Worm (Caenorhabditis elegans) whole organism, L2 larva: ENCODE results near the gene ncx-5.
A peak's percentile ranks its signal among the peaks of the same experiment; 100 is the strongest.

Experiments
- C34F6.9 ChIP-seq: fragments of 150-350 bp; optimal IDR thresholded peaks from 2 replicates; lab custom pipeline; 2014; ENCODE audit warnings: missing biosample characterization, missing genetic modification characterization
- F13H6.1 ChIP-seq: sonication (generic microtip); optimal IDR thresholded peaks from 2 replicates; lab custom pipeline; 2016; ENCODE audit warnings: missing genetic modification characterization, missing compliant biosample characterization
- R02D3.7 ChIP-seq: fragments of 150-350 bp; optimal IDR thresholded peaks from 2 replicates; lab custom pipeline; 2014; ENCODE audit warnings: missing biosample characterization, missing genetic modification characterization
- Y55F3AM.14 ChIP-seq: fragments of 200-800 bp; sonication (Bioruptor generic); optimal IDR thresholded peaks from 2 replicates; lab custom pipeline; 2018; ENCODE audit warnings: mild to moderate bottlenecking, missing genetic modification characterization, missing compliant biosample characterization
- ZK546.5 ChIP-seq: sonication (generic microtip); optimal IDR thresholded peaks from 2 replicates; lab custom pipeline; 2017; ENCODE audit warnings: missing biosample characterization, missing genetic modification characterization
- alr-1 ChIP-seq: fragments of 150-350 bp; optimal IDR thresholded peaks from 2 replicates; lab custom pipeline; 2014; ENCODE audit warnings: missing biosample characterization, missing genetic modification characterization
- aly-2 ChIP-seq: fragments of 150-350 bp; optimal IDR thresholded peaks from 2 replicates; lab custom pipeline; 2014; ENCODE audit warnings: missing biosample characterization, missing genetic modification characterization
- ama-1 ChIP-seq: fragments of 150-350 bp; optimal IDR thresholded peaks from 2 replicates; lab custom pipeline; 2018; ENCODE audit warnings: inconsistent platforms
- blmp-1 ChIP-seq: sonication (generic microtip); optimal IDR thresholded peaks from 2 replicates; lab custom pipeline; 2017; ENCODE audit warnings: missing genetic modification characterization, mild to moderate bottlenecking, missing compliant biosample characterization, antibody characterized with exemption, moderate library complexity; ENCODE audit not compliant: insufficient read depth
- ceh-16 ChIP-seq: fragments of 150-350 bp; optimal IDR thresholded peaks from 2 replicates; lab custom pipeline; 2014; ENCODE audit warnings: missing biosample characterization, missing genetic modification characterization
- ceh-82 ChIP-seq: fragments of 150-350 bp; optimal IDR thresholded peaks from 2 replicates; lab custom pipeline; 2014; ENCODE audit warnings: missing biosample characterization, missing genetic modification characterization
- crh-2 ChIP-seq: sonication (generic microtip); optimal IDR thresholded peaks from 2 replicates; lab custom pipeline; 2017; ENCODE audit warnings: missing biosample characterization, missing genetic modification characterization
- dmd-4 ChIP-seq: sonication (generic microtip); optimal IDR thresholded peaks from 2 replicates; lab custom pipeline; 2017; ENCODE audit warnings: missing biosample characterization, missing genetic modification characterization
- egl-27 ChIP-seq: sonication (generic microtip); optimal IDR thresholded peaks from 3 replicates; lab custom pipeline; 2017; ENCODE audit warnings: missing biosample characterization, missing genetic modification reagents, missing genetic modification characterization
- elt-1 ChIP-seq: fragments of 150-350 bp; optimal IDR thresholded peaks from 2 replicates; lab custom pipeline; 2014; ENCODE audit warnings: missing biosample characterization, missing genetic modification characterization
- fos-1 ChIP-seq: fragments of 150-350 bp; optimal IDR thresholded peaks from 2 replicates; lab custom pipeline; 2014; ENCODE audit warnings: missing biosample characterization, missing genetic modification characterization
- gmeb-1 ChIP-seq: fragments of 150-350 bp; optimal IDR thresholded peaks from 2 replicates; lab custom pipeline; 2014; ENCODE audit warnings: missing biosample characterization, missing genetic modification characterization
- lin-11 ChIP-seq: fragments of 150-350 bp; sonication (generic microtip); optimal IDR thresholded peaks from 2 replicates; lab custom pipeline; 2014; ENCODE audit warnings: missing biosample characterization, missing genetic modification characterization, inconsistent platforms, mixed read lengths
- lin-13 ChIP-seq: fragments of 150-350 bp; optimal IDR thresholded peaks from 2 replicates; lab custom pipeline; 2014; ENCODE audit warnings: missing biosample characterization, missing genetic modification reagents, missing genetic modification characterization
- lin-39 ChIP-seq: fragments of 150-350 bp; optimal IDR thresholded peaks from 2 replicates; lab custom pipeline; 2014; ENCODE audit warnings: missing biosample characterization, missing genetic modification reagents, missing genetic modification characterization
- lsy-2 ChIP-seq, 2 experiments: fragments of 150-350 bp in 1 of 2; sonication (generic microtip) in 1 of 2; optimal IDR thresholded peaks; 2 replicates each; lab custom pipeline; 2014 to 2017; ENCODE audit warnings: missing biosample characterization in 2 of 2, missing genetic modification characterization in 2 of 2
- mab-5 ChIP-seq: fragments of 150-350 bp; optimal IDR thresholded peaks from 2 replicates; lab custom pipeline; 2014; ENCODE audit warnings: missing biosample characterization, missing genetic modification characterization
- mbf-1 ChIP-seq: sonication (generic microtip); optimal IDR thresholded peaks from 2 replicates; lab custom pipeline; 2017; ENCODE audit warnings: missing biosample characterization, missing genetic modification characterization
- mdl-1 ChIP-seq, 2 experiments: fragments of 150-350 bp in 1 of 2; sonication (generic microtip) in 1 of 2; optimal IDR thresholded peaks; 2 replicates each; lab custom pipeline; 2017; ENCODE audit warnings: missing biosample characterization in 2 of 2, missing genetic modification characterization in 2 of 2
- nhr-10 ChIP-seq: sonication (generic microtip); optimal IDR thresholded peaks from 2 replicates; lab custom pipeline; 2017; ENCODE audit warnings: missing biosample characterization, missing genetic modification characterization
- nhr-12 ChIP-seq: fragments of 150-350 bp; optimal IDR thresholded peaks from 2 replicates; lab custom pipeline; 2014; ENCODE audit warnings: missing biosample characterization, missing genetic modification characterization
- nhr-129 ChIP-seq: fragments of 150-350 bp; optimal IDR thresholded peaks from 2 replicates; lab custom pipeline; 2014; ENCODE audit warnings: missing biosample characterization, missing genetic modification characterization
- nhr-21 ChIP-seq: fragments of 150-350 bp; optimal IDR thresholded peaks from 2 replicates; lab custom pipeline; 2014; ENCODE audit warnings: missing biosample characterization, missing genetic modification characterization
- nhr-23 ChIP-seq: fragments of 150-350 bp; optimal IDR thresholded peaks from 2 replicates; lab custom pipeline; 2014; ENCODE audit warnings: missing biosample characterization, missing genetic modification reagents, missing genetic modification characterization
- nhr-237 ChIP-seq: fragments of 150-350 bp; optimal IDR thresholded peaks from 2 replicates; lab custom pipeline; 2014; ENCODE audit warnings: missing biosample characterization, missing genetic modification characterization
- nhr-25 ChIP-seq: fragments of 150-350 bp; sonication (generic microtip); optimal IDR thresholded peaks from 3 replicates; lab custom pipeline; 2014; ENCODE audit warnings: missing biosample characterization, missing genetic modification characterization
- nhr-6 ChIP-seq: fragments of 150-350 bp; optimal IDR thresholded peaks from 2 replicates; lab custom pipeline; 2014; ENCODE audit warnings: missing biosample characterization, missing genetic modification characterization
- nhr-77 ChIP-seq: fragments of 150-350 bp; optimal IDR thresholded peaks from 2 replicates; lab custom pipeline; 2014; ENCODE audit warnings: missing biosample characterization, missing genetic modification characterization
- peb-1 ChIP-seq: fragments of 150-350 bp; optimal IDR thresholded peaks from 2 replicates; lab custom pipeline; 2014; ENCODE audit warnings: missing biosample characterization, missing genetic modification characterization
- sem-4 ChIP-seq: fragments of 150-350 bp; optimal IDR thresholded peaks from 2 replicates; lab custom pipeline; 2014; ENCODE audit warnings: missing biosample characterization, missing genetic modification reagents, missing genetic modification characterization
- skn-1 ChIP-seq: sonication (generic microtip); optimal IDR thresholded peaks from 2 replicates; lab custom pipeline; 2017; ENCODE audit warnings: missing biosample characterization, missing genetic modification characterization
- sma-3 ChIP-seq: sonication (generic microtip); optimal IDR thresholded peaks from 2 replicates; lab custom pipeline; 2016; ENCODE audit warnings: missing genetic modification reagents, missing genetic modification characterization, missing compliant biosample characterization
- sma-9 ChIP-seq, 2 experiments: fragments of 150-350 bp in 1 of 2; sonication (generic microtip) in 1 of 2; optimal IDR thresholded peaks; 2 replicates each; lab custom pipeline; 2014 to 2016; ENCODE audit warnings: missing genetic modification characterization in 2 of 2, mild to moderate bottlenecking in 1 of 2, missing biosample characterization in 1 of 2, missing compliant biosample characterization in 1 of 2, missing genetic modification reagents in 1 of 2, moderate library complexity in 1 of 2
- snpc-4 ChIP-seq: fragments of 150-350 bp; optimal IDR thresholded peaks from 2 replicates; lab custom pipeline; 2014; ENCODE audit warnings: missing biosample characterization, missing genetic modification characterization
- unc-39 ChIP-seq: fragments of 150-350 bp; optimal IDR thresholded peaks from 2 replicates; lab custom pipeline; 2014; ENCODE audit warnings: missing biosample characterization, missing genetic modification characterization
- unc-55 ChIP-seq: fragments of 150-350 bp; sonication (generic microtip); optimal IDR thresholded peaks from 3 replicates; lab custom pipeline; 2014; ENCODE audit warnings: missing biosample characterization, missing genetic modification reagents, missing genetic modification characterization
- unc-62 ChIP-seq: fragments of 150-350 bp; optimal IDR thresholded peaks from 2 replicates; lab custom pipeline; 2014; ENCODE audit warnings: missing biosample characterization, missing genetic modification reagents, missing genetic modification characterization
- ztf-1 ChIP-seq: fragments of 200-800 bp; sonication (Bioruptor generic); conservative IDR thresholded peaks from 2 replicates; pipeline ENCODE4 v1.3.6; 2022; ENCODE audit warnings: missing genetic modification characterization, missing compliant biosample characterization
- ztf-11 ChIP-seq: sonication (generic microtip); optimal IDR thresholded peaks from 2 replicates; lab custom pipeline; 2017; ENCODE audit warnings: missing biosample characterization, missing genetic modification characterization
- ztf-4 ChIP-seq: fragments of 150-350 bp; optimal IDR thresholded peaks from 2 replicates; lab custom pipeline; 2014; ENCODE audit warnings: missing biosample characterization, missing genetic modification characterization

The ncx-5 gene

ce11 chrV:10532725-10533124, 42.8 kb upstream of the ncx-5 start, which contains the start of gene txt-10:
txt-10 (minus strand) TSS chrV:10532825.
- TF ChIP-seq egl-27 (tag; lab: Kevin White, UChicago) (no peak), ceh-16 (tag; lab: Kevin White, UChicago) (no peak), ztf-1 (GFP tag; lab: Robert Waterston, UW) (no peak), skn-1 (tag; lab: Kevin White, UChicago) (no peak), crh-2 (no peak), peb-1 (tag; lab: Kevin White, UChicago) (no peak), R02D3.7 (no peak), ztf-11 (tag; lab: Kevin White, UChicago) (no peak), sma-3 (GFP tag; lab: Kevin White, UChicago) (no peak), nhr-25 (no peak), gmeb-1 (tag; lab: Kevin White, UChicago) (no peak), ztf-4 (no peak), alr-1 (tag; lab: Kevin White, UChicago) (no peak), nhr-237 (tag; lab: Kevin White, UChicago) (no peak), snpc-4 (no peak), nhr-10 (tag; lab: Kevin White, UChicago) (no peak), nhr-23 (tag; lab: Kevin White, UChicago) (no peak), ama-1 (no peak), dmd-4 (tag; lab: Kevin White, UChicago) (no peak)

ce11 chrV:10529600-10529999, 39.7 kb upstream of the ncx-5 start:
- no peak for TF ChIP-seq snpc-4
- TF ChIP-seq fos-1 (tag; lab: Kevin White, UChicago): peak; percentile 22
- TF ChIP-seq egl-27 (tag; lab: Kevin White, UChicago): no peak
- TF ChIP-seq crh-2: no peak
- TF ChIP-seq C34F6.9: no peak
- no peak for TF ChIP-seq nhr-77

ce11 chrV:10528500-10528899, 38.6 kb upstream of the ncx-5 start, which contains the start of gene F25D1.3:
F25D1.3 (plus strand) TSS chrV:10528724.
- TF ChIP-seq unc-39 (tag; lab: Kevin White, UChicago): no peak
- TF ChIP-seq Y55F3AM.14: no peak
- TF ChIP-seq lin-13: no peak
- no peak for TF ChIP-seq ceh-82 (tag; lab: Kevin White, UChicago)
- TF ChIP-seq ama-1: no peak
- TF ChIP-seq blmp-1 (tag; lab: Kevin White, UChicago): peak; percentile 30

ce11 chrV:10525902-10526301, 36.0 kb upstream of the ncx-5 start, which contains the start of the genes C35A5.8 and hda-11:
C35A5.8 (minus strand) TSS chrV:10525908.
hda-11 (plus strand) TSS chrV:10526184.
- peak; percentile 73 for TF ChIP-seq F13H6.1
- TF ChIP-seq fos-1 (tag; lab: Kevin White, UChicago): peak; percentile 44
- TF ChIP-seq nhr-237 (tag; lab: Kevin White, UChicago): no peak
- TF ChIP-seq ama-1: no peak
- peak; percentile 65 to 75 for TF ChIP-seq lsy-2 (tag; optimal IDR thresholded peaks at IDR 0.05; lab: Kevin White, UChicago)
- TF ChIP-seq peb-1 (tag; lab: Kevin White, UChicago): no peak
- TF ChIP-seq sma-3 (GFP tag; lab: Kevin White, UChicago): peak; percentile 62
- TF ChIP-seq lin-39 (tag; lab: Kevin White, UChicago): no peak
- TF ChIP-seq egl-27 (tag; lab: Kevin White, UChicago): no peak
- TF ChIP-seq nhr-12: no peak
- no peak for TF ChIP-seq ztf-4
- peak; percentile 10 for TF ChIP-seq blmp-1 (tag; lab: Kevin White, UChicago)
- TF ChIP-seq mdl-1 (tag; optimal IDR thresholded peaks at IDR 0.05; lab: Kevin White, UChicago): no peak
- TF ChIP-seq dmd-4 (tag; lab: Kevin White, UChicago): no peak
- no peak for TF ChIP-seq unc-62
- TF ChIP-seq nhr-23 (tag; lab: Kevin White, UChicago): no peak
- TF ChIP-seq mbf-1 (tag; lab: Kevin White, UChicago): no peak
- no peak for TF ChIP-seq skn-1 (tag; lab: Kevin White, UChicago)
- no peak for TF ChIP-seq unc-39 (tag; lab: Kevin White, UChicago)
- peak; percentile 76 for TF ChIP-seq gmeb-1 (tag; lab: Kevin White, UChicago)
- peak; percentile 41 for TF ChIP-seq nhr-6 (tag; lab: Kevin White, UChicago)
- no peak for TF ChIP-seq R02D3.7
- peak; percentile 86 for TF ChIP-seq sma-9 (GFP tag; optimal IDR thresholded peaks at IDR 0.05; lab: Kevin White, UChicago)
- TF ChIP-seq sma-9 (tag; optimal IDR thresholded peaks at IDR 0.05; lab: Kevin White, UChicago): no peak
- no peak for TF ChIP-seq elt-1 (tag; lab: Kevin White, UChicago)
- TF ChIP-seq snpc-4: peak; percentile 14
- no peak for TF ChIP-seq nhr-77
- TF ChIP-seq nhr-21 (tag; lab: Kevin White, UChicago): peak; percentile 30
- no peak for TF ChIP-seq ZK546.5 (tag; lab: Kevin White, UChicago)
- peak; percentile 69 for TF ChIP-seq C34F6.9
- TF ChIP-seq ceh-82 (tag; lab: Kevin White, UChicago): no peak
- peak; percentile 62 for TF ChIP-seq nhr-129 (tag; lab: Kevin White, UChicago)
- no peak for TF ChIP-seq lin-13
- TF ChIP-seq mab-5: no peak
- peak; percentile 64 for TF ChIP-seq crh-2
- no peak for TF ChIP-seq aly-2
- TF ChIP-seq sem-4 (tag; lab: Kevin White, UChicago): peak; percentile 34
- TF ChIP-seq ceh-16 (tag; lab: Kevin White, UChicago): no peak
- no peak for TF ChIP-seq ztf-1 (GFP tag; lab: Robert Waterston, UW)
- peak; percentile 77 for TF ChIP-seq unc-55 (GFP tag; lab: Kevin White, UChicago)
- TF ChIP-seq lin-11 (tag; lab: Kevin White, UChicago): no peak
- TF ChIP-seq, all 48 proteins: peak for 15
